Worm (Caenorhabditis elegans) whole organism, mixed stage, embryonic: ENCODE data around the gene srsx-16.

Experiments used
- M03D4.4 ChIP-seq: sonication (generic microtip); optimal IDR thresholded peaks from 2 replicates; lab custom pipeline; 2017; ENCODE audit warnings: mild to moderate bottlenecking, missing genetic modification characterization, missing compliant biosample characterization
- bed-3 ChIP-seq: fragments of 200-800 bp; sonication (Bioruptor generic); optimal IDR thresholded peaks from 3 replicates; lab custom pipeline; 2018; ENCODE audit warnings: mild to moderate bottlenecking, missing genetic modification characterization, moderate library complexity, missing compliant biosample characterization
- blmp-1 ChIP-seq: fragments of 150-350 bp; optimal IDR thresholded peaks from 2 replicates; lab custom pipeline; 2014; ENCODE audit warnings: missing biosample characterization, missing genetic modification characterization
- ceh-39 ChIP-seq: fragments of 150-350 bp; optimal IDR thresholded peaks from 2 replicates; lab custom pipeline; 2014; ENCODE audit warnings: missing biosample characterization, missing genetic modification characterization
- ceh-43 ChIP-seq: fragments of 200-800 bp; sonication (Bioruptor generic); optimal IDR thresholded peaks from 2 replicates; lab custom pipeline; 2018; ENCODE audit warnings: mild to moderate bottlenecking, missing genetic modification characterization, moderate library complexity, missing compliant biosample characterization
- ceh-83 ChIP-seq: fragments of 200-800 bp; sonication (Bioruptor generic); optimal IDR thresholded peaks from 2 replicates; lab custom pipeline; 2018; ENCODE audit warnings: mild to moderate bottlenecking, missing genetic modification characterization, missing compliant biosample characterization
- ces-1 ChIP-seq: fragments of 150-350 bp; optimal IDR thresholded peaks from 2 replicates; lab custom pipeline; 2014; ENCODE audit warnings: missing biosample characterization, missing genetic modification reagents, missing genetic modification characterization
- cnd-1 ChIP-seq: fragments of 200-800 bp; sonication (Bioruptor generic); optimal IDR thresholded peaks from 2 replicates; lab custom pipeline; 2018; ENCODE audit warnings: mild to moderate bottlenecking, missing genetic modification characterization, missing compliant biosample characterization
- drap-1 ChIP-seq: fragments of 200-800 bp; sonication (Bioruptor generic); optimal IDR thresholded peaks from 3 replicates; lab custom pipeline; 2018; ENCODE audit warnings: mild to moderate bottlenecking, missing genetic modification characterization, missing compliant biosample characterization
- elt-1 ChIP-seq: sonication (generic microtip); optimal IDR thresholded peaks from 2 replicates; lab custom pipeline; 2017; ENCODE audit warnings: missing genetic modification characterization, mild to moderate bottlenecking, missing compliant biosample characterization, antibody characterized with exemption, moderate library complexity, borderline replicate concordance; ENCODE audit not compliant: insufficient read depth
- elt-3 ChIP-seq: fragments of 150-350 bp; optimal IDR thresholded peaks from 2 replicates; lab custom pipeline; 2014; ENCODE audit warnings: missing biosample characterization, missing genetic modification characterization
- flh-1 ChIP-seq: fragments of 200-800 bp; sonication (Bioruptor generic); optimal IDR thresholded peaks from 2 replicates; lab custom pipeline; 2018; ENCODE audit warnings: mild to moderate bottlenecking, missing genetic modification characterization, moderate library complexity, missing compliant biosample characterization
- ham-2 ChIP-seq: fragments of 200-800 bp; sonication (Bioruptor generic); optimal IDR thresholded peaks from 2 replicates; lab custom pipeline; 2018; ENCODE audit warnings: mild to moderate bottlenecking, missing genetic modification characterization, missing compliant biosample characterization
- hlh-1 ChIP-seq: fragments of 150-350 bp; optimal IDR thresholded peaks from 2 replicates; lab custom pipeline; 2014; ENCODE audit warnings: missing biosample characterization, missing genetic modification reagents, missing genetic modification characterization
- lin-13 ChIP-seq: fragments of 150-350 bp; optimal IDR thresholded peaks from 2 replicates; lab custom pipeline; 2014; ENCODE audit warnings: missing biosample characterization, missing genetic modification characterization
- lin-32 ChIP-seq: fragments of 200-800 bp; sonication (Bioruptor generic); optimal IDR thresholded peaks from 2 replicates; lab custom pipeline; 2018; ENCODE audit warnings: mild to moderate bottlenecking, missing genetic modification characterization, missing compliant biosample characterization
- lsy-2 ChIP-seq: fragments of 150-350 bp; optimal IDR thresholded peaks from 2 replicates; lab custom pipeline; 2014; ENCODE audit warnings: missing biosample characterization, missing genetic modification characterization
- mab-5 ChIP-seq: fragments of 150-350 bp; optimal IDR thresholded peaks from 2 replicates; lab custom pipeline; 2014; ENCODE audit warnings: missing biosample characterization, missing genetic modification characterization
- mep-1 ChIP-seq: fragments of 150-350 bp; optimal IDR thresholded peaks from 2 replicates; lab custom pipeline; 2017; ENCODE audit warnings: missing biosample characterization, missing genetic modification reagents, missing genetic modification characterization, inconsistent platforms
- mls-2 ChIP-seq: sonication (generic microtip); optimal IDR thresholded peaks from 2 replicates; lab custom pipeline; 2016; ENCODE audit warnings: mild to moderate bottlenecking, missing genetic modification characterization, moderate library complexity, missing compliant biosample characterization
- nhr-12 ChIP-seq: fragments of 150-350 bp; optimal IDR thresholded peaks from 2 replicates; lab custom pipeline; 2014; ENCODE audit warnings: missing biosample characterization, missing genetic modification characterization
- nhr-2 ChIP-seq: fragments of 150-350 bp; optimal IDR thresholded peaks from 2 replicates; lab custom pipeline; 2014; ENCODE audit warnings: missing biosample characterization, missing genetic modification characterization
- nhr-237 ChIP-seq: fragments of 150-350 bp; optimal IDR thresholded peaks from 2 replicates; lab custom pipeline; 2014; ENCODE audit warnings: missing biosample characterization, missing genetic modification characterization
- nhr-28 ChIP-seq: fragments of 150-350 bp; optimal IDR thresholded peaks from 2 replicates; lab custom pipeline; 2014; ENCODE audit warnings: missing biosample characterization, missing genetic modification characterization
- nhr-76 ChIP-seq: sonication (generic microtip); optimal IDR thresholded peaks from 2 replicates; lab custom pipeline; 2017; ENCODE audit warnings: missing biosample characterization, missing genetic modification characterization
- pha-4 ChIP-seq: fragments of 150-350 bp; optimal IDR thresholded peaks from 2 replicates; lab custom pipeline; 2018; ENCODE audit warnings: missing biosample characterization, missing genetic modification reagents, missing genetic modification characterization
- sem-2 ChIP-seq: fragments of 200-800 bp; sonication (Bioruptor generic); optimal IDR thresholded peaks from 2 replicates; lab custom pipeline; 2018; ENCODE audit warnings: mild to moderate bottlenecking, missing genetic modification characterization, missing compliant biosample characterization
- snpc-4 ChIP-seq: fragments of 150-350 bp; optimal IDR thresholded peaks from 2 replicates; lab custom pipeline; 2014; ENCODE audit warnings: missing biosample characterization, missing genetic modification characterization
- sptf-1 ChIP-seq: sonication (generic microtip); optimal IDR thresholded peaks from 2 replicates; lab custom pipeline; 2017; ENCODE audit warnings: mild to moderate bottlenecking, missing genetic modification characterization, moderate library complexity, missing compliant biosample characterization
- tbx-8 ChIP-seq: fragments of 200-800 bp; sonication (Bioruptor generic); optimal IDR thresholded peaks from 2 replicates; lab custom pipeline; 2018; ENCODE audit warnings: mild to moderate bottlenecking, missing genetic modification characterization, moderate library complexity, missing compliant biosample characterization
- unc-120 ChIP-seq: sonication (generic microtip); optimal IDR thresholded peaks from 2 replicates; lab custom pipeline; 2017; ENCODE audit warnings: missing genetic modification characterization, missing compliant biosample characterization; ENCODE audit not compliant: poor library complexity, severe bottlenecking
- unc-39 ChIP-seq: fragments of 150-350 bp; optimal IDR thresholded peaks from 2 replicates; lab custom pipeline; 2014; ENCODE audit warnings: missing biosample characterization, missing genetic modification characterization
- unc-62 ChIP-seq: fragments of 150-350 bp; optimal IDR thresholded peaks from 2 replicates; lab custom pipeline; 2014; ENCODE audit warnings: missing biosample characterization, missing genetic modification reagents, missing genetic modification characterization
- zip-8 ChIP-seq: fragments of 150-350 bp; optimal IDR thresholded peaks from 2 replicates; lab custom pipeline; 2014; ENCODE audit warnings: missing biosample characterization, missing genetic modification characterization
- ztf-11 ChIP-seq: fragments of 150-350 bp; optimal IDR thresholded peaks from 2 replicates; lab custom pipeline; 2014; ENCODE audit warnings: missing biosample characterization, missing genetic modification characterization

srsx-16 gene

DNA sequence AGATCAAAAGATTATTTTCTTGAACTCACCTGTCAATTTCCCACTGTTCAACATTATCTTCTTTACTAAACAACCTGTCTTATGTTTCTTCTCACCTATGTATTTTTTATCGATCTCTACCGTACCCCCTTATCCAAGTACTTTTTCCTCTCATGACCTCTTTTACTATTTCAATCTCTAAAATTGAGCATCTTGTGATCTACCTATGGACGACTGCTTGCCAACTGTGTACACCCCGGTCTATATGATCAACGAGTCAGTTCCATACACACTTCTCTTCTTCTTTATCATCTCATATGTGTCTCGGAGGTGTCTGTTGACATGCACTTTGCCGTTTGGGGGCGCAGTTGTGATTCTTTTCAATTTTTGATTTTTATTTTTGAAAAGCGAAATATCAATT lies 29.4 kb downstream of the srsx-16 start:
- no peak for TF ChIP-seq lin-13 (tag; lab: Kevin White, UChicago)
- no peak for TF ChIP-seq mab-5 (tag; lab: Kevin White, UChicago)
- TF ChIP-seq M03D4.4, result no peak
- no peak for TF ChIP-seq cnd-1 (tag; lab: Kevin White, UChicago)
- no peak for TF ChIP-seq blmp-1 (tag; lab: Kevin White, UChicago)
- TF ChIP-seq nhr-237 (tag; lab: Kevin White, UChicago), result no peak
- no peak for TF ChIP-seq unc-120 (tag; lab: Kevin White, UChicago)
- TF ChIP-seq mls-2 (tag; lab: Kevin White, UChicago), result no peak
- no peak for TF ChIP-seq bed-3
- no peak for TF ChIP-seq flh-1 (GFP tag; lab: Kevin White, UChicago)
- TF ChIP-seq snpc-4 (tag; lab: Kevin White, UChicago), result no peak
- TF ChIP-seq unc-62, result no peak
- TF ChIP-seq elt-3 (tag; lab: Kevin White, UChicago), result no peak
- TF ChIP-seq zip-8, result no peak
- no peak for TF ChIP-seq lin-32 (GFP tag; lab: Kevin White, UChicago)
- no peak for TF ChIP-seq sem-2 (GFP tag; lab: Kevin White, UChicago)
- TF ChIP-seq drap-1 (GFP tag; lab: Kevin White, UChicago), result no peak
- no peak for TF ChIP-seq nhr-76
- no peak for TF ChIP-seq pha-4
- TF ChIP-seq, all 35 proteins: peak for 0

DNA sequence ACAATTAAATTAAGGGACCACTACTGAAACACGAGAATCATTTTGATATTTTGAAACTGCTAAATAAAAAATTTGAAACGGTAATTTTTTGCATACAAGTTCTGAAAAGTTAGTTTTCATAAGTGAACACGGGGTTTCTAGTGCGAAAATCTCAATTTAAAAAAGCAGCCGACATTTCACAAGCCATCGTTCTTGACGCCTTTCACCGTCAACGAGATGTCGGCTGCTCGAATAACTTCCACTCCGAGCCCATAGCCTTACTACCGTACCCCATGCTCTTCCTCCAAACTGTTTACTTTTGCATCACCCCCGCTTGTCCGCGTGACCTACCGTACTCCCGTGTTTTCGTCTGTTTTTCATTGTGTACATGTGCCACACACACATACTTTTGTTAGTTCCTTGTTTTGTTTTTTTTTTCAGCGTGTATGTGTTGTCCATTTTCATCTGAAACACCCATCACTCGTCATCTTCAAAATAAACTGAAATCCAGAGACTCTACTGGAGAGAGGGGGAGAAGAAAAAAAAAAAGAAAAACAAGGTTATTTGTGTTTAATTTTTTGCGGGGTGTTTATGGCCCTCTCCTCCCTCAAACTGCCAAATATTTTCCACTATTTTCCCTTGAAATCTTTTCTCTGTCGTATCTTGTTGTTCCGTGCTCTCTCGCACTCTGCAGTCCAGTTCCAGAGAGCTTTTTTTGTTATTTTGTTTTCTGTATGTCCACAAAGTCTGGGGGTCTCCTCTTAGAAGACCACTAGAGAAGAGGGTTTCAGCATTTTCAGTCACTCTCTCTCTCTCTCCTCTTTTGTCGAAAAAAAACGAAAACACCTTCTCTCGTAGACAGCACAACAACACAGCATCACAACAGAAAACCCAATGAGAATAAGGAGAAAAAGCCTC lies 31.3 kb downstream of the srsx-16 start:
- TF ChIP-seq ham-2, result no peak
- no peak for TF ChIP-seq cnd-1 (tag; lab: Kevin White, UChicago)
- TF ChIP-seq unc-39 (tag; lab: Kevin White, UChicago), result no peak
- TF ChIP-seq ztf-11 (tag; lab: Kevin White, UChicago), result no peak
- TF ChIP-seq, all 35 proteins: peak for 0

DNA sequence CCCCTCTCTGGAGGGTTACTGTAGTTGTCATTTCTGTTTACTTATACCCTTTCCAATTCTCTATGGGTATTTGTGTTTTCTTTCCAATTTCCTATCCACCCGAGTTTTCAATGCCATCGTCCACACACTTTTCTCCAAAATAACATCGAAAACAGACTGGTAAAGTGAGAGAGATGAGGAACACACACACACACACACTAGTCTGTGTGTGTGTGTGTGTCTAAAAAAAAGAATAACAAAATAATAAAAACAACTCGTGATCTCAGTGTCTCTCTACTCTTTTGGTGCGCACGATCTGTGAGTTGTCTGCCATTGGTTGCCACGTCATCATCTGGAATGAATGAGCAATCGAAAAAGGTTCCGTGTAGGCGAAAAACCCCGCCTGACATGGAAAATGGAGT lies 33.2 kb downstream of the srsx-16 start:
- TF ChIP-seq nhr-2 (tag; lab: Kevin White, UChicago) (no peak), blmp-1 (tag; lab: Kevin White, UChicago) (no peak)

DNA sequence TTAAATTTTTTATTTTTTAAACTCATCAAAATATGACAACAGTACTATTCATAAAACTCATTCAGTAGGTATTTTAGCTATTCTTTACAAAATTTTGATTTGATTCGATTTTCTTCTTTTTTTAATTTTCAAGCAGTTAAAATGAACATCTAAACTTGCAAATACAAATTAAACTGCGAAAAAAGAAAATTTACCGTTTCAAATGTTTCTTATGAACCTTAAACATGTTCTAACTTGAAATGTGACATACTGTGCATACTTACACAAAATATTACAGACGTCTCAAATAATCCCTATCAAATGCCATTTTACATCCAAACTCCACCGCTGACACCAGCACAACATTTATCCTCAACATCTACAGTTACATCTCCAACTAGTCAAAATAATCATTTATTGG lies 35.2 kb downstream of the srsx-16 start, which contains the start of gene fkh-7:
Gene fkh-7, plus strand, starts transcription at position 301 of the 400 bp plus-strand sequence.
- TF ChIP-seq tbx-8 (no peak), nhr-12 (no peak), zip-8 (no peak), hlh-1 (tag; lab: Kevin White, UChicago) (no peak), unc-62 (no peak), nhr-2 (tag; lab: Kevin White, UChicago) (no peak), ztf-11 (tag; lab: Kevin White, UChicago) (no peak), lin-32 (GFP tag; lab: Kevin White, UChicago) (no peak), snpc-4 (tag; lab: Kevin White, UChicago) (no peak), ceh-43 (no peak), ceh-39 (no peak), unc-120 (tag; lab: Kevin White, UChicago) (no peak)

DNA sequence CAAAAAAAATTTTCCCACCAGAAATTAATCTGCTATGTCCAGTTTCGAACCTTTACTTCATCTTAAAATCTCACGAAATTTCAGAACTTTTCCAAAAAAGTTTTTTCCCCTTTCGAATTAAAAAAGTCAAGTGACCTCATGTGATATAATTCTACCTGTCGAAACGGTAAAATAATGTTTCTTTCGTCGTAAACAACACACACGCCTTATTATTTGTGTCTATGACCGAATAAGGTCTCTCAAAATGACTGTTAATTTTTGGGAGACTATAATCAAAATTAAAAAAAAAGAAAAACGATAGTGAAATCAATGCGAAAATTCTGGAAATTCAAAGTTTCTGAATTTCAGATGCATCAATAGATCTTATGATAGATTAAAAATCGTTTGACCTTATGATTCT lies 36.4 kb downstream of the srsx-16 start:
- TF ChIP-seq zip-8 (no peak), nhr-76 (no peak), bed-3 (no peak), cnd-1 (tag; lab: Kevin White, UChicago) (no peak), nhr-28 (tag; lab: Kevin White, UChicago) (no peak), ces-1 (GFP tag; lab: Kevin White, UChicago) (no peak), lin-32 (GFP tag; lab: Kevin White, UChicago) (no peak), elt-3 (tag; lab: Kevin White, UChicago) (no peak)

DNA sequence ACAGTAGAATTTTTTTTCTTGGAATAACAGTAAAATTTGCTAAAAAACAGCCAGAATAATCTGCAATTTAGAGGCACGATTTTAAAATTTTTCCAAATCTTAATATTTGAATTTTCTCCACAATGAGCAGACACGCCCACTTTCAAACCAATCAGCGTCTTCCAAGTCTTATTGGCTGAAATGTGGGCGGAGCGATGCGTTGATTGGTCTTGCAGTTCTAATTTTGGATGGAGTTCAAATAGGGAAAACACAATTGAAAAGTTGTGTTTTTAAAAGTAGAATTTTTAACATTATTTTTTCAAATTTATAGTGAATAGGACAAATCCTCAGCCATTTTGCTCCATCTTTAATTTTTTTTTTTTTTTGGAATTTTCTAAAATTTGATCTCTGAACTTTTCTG lies 36.8 kb downstream of the srsx-16 start:
- no peak for TF ChIP-seq nhr-12
- no peak for TF ChIP-seq sptf-1
- TF ChIP-seq tbx-8, result no peak
- no peak for TF ChIP-seq drap-1 (GFP tag; lab: Kevin White, UChicago)
- TF ChIP-seq hlh-1 (tag; lab: Kevin White, UChicago), result no peak
- no peak for TF ChIP-seq lin-32 (GFP tag; lab: Kevin White, UChicago)
- no peak for TF ChIP-seq elt-1 (tag; lab: Kevin White, UChicago)
- no peak for TF ChIP-seq snpc-4 (tag; lab: Kevin White, UChicago)
- TF ChIP-seq unc-120 (tag; lab: Kevin White, UChicago), result no peak
- TF ChIP-seq mls-2 (tag; lab: Kevin White, UChicago), result no peak
- TF ChIP-seq blmp-1 (tag; lab: Kevin White, UChicago), result no peak
- no peak for TF ChIP-seq ztf-11 (tag; lab: Kevin White, UChicago)
- no peak for TF ChIP-seq ham-2
- TF ChIP-seq lsy-2 (tag; lab: Kevin White, UChicago), result no peak
- TF ChIP-seq mep-1 (tag; lab: Kevin White, UChicago), result no peak
- no peak for TF ChIP-seq nhr-2 (tag; lab: Kevin White, UChicago)
- TF ChIP-seq ceh-83 (GFP tag; lab: Kevin White, UChicago), result no peak
